Fruit fly (Drosophila melanogaster) whole organism, embryonic: ENCODE data around the gene CG17819.

Source experiments
- B-H1 ChIP-seq: fragments of 200-800 bp; sonication (Bioruptor generic); IDR thresholded peaks from 3 replicates; pipeline ENCODE4 v1.3.6; 2022; ENCODE audit warnings: missing biosample characterization, missing genetic modification characterization
- Blimp-1 ChIP-seq: fragments of 200-800 bp; sonication (Bioruptor generic); optimal IDR thresholded peaks from 3 replicates; lab custom pipeline; 2018; ENCODE audit warnings: missing biosample characterization, missing genetic modification characterization, mild to moderate bottlenecking, moderate library complexity, missing genetic modification reagents
- CG10654 ChIP-seq: fragments of 200-800 bp; sonication (Bioruptor generic); optimal IDR thresholded peaks from 2 replicates; lab custom pipeline; 2016; ENCODE audit warnings: missing biosample characterization, missing genetic modification characterization
- CG10979 ChIP-seq: fragments of 200-800 bp; sonication (Bioruptor generic); optimal IDR thresholded peaks from 2 replicates; lab custom pipeline; 2018; ENCODE audit warnings: missing biosample characterization, mild to moderate bottlenecking, missing genetic modification characterization, moderate library complexity
- CG12236 ChIP-seq: fragments of 200-800 bp; sonication (Bioruptor generic); optimal IDR thresholded peaks from 2 replicates; lab custom pipeline; 2016; ENCODE audit warnings: missing biosample characterization, missing genetic modification characterization
- CG13624 ChIP-seq: fragments of 200-800 bp; sonication (Bioruptor generic); optimal IDR thresholded peaks from 2 replicates; lab custom pipeline; 2016; ENCODE audit warnings: missing biosample characterization, missing genetic modification characterization
- CG14050 ChIP-seq: fragments of 200-800 bp; sonication (Bioruptor generic); IDR thresholded peaks from 3 replicates; pipeline ENCODE4 v1.3.6; 2022; ENCODE audit warnings: missing biosample characterization, missing genetic modification characterization
- CG1529 ChIP-seq: fragments of 200-800 bp; sonication (Bioruptor generic); optimal IDR thresholded peaks from 3 replicates; lab custom pipeline; 2018; ENCODE audit warnings: missing biosample characterization, missing genetic modification characterization
- CG15696 ChIP-seq: fragments of 200-800 bp; sonication (Bioruptor generic); optimal IDR thresholded peaks from 2 replicates; lab custom pipeline; 2019; ENCODE audit warnings: missing biosample characterization, mild to moderate bottlenecking, missing genetic modification characterization, moderate library complexity
- CG17912 ChIP-seq: fragments of 200-800 bp; sonication (Bioruptor generic); optimal IDR thresholded peaks from 2 replicates; lab custom pipeline; 2018; ENCODE audit warnings: missing biosample characterization, mild to moderate bottlenecking, missing genetic modification characterization
- CG1792 ChIP-seq: fragments of 200-800 bp; sonication (Bioruptor generic); optimal IDR thresholded peaks from 2 replicates; lab custom pipeline; 2016; ENCODE audit warnings: missing biosample characterization, missing genetic modification characterization
- CG32767 ChIP-seq: fragments of 200-800 bp; sonication (Bioruptor generic); IDR thresholded peaks from 2 replicates; pipeline ENCODE4 v1.3.6; 2022; ENCODE audit warnings: missing biosample characterization, missing genetic modification characterization
- CG42726 ChIP-seq: fragments of 200-800 bp; sonication (Bioruptor generic); IDR thresholded peaks from 2 replicates; pipeline ENCODE4 v1.3.6; 2022; ENCODE audit warnings: missing biosample characterization, missing genetic modification characterization; ENCODE audit not compliant: partially characterized antibody
- CG4282 ChIP-seq: fragments of 200-800 bp; sonication (Bioruptor generic); optimal IDR thresholded peaks from 2 replicates; lab custom pipeline; 2016; ENCODE audit warnings: missing biosample characterization, missing genetic modification characterization
- CG6813 ChIP-seq: fragments of 200-800 bp; sonication (Bioruptor generic); optimal IDR thresholded peaks from 2 replicates; lab custom pipeline; 2017; ENCODE audit warnings: missing biosample characterization, missing genetic modification characterization, mild to moderate bottlenecking, moderate library complexity, missing genetic modification reagents
- CG8924 ChIP-seq: fragments of 200-800 bp; optimal IDR thresholded peaks from 3 replicates; lab custom pipeline; 2019; ENCODE audit warnings: missing biosample characterization, mild to moderate bottlenecking, missing genetic modification characterization, moderate library complexity
- CG9437 ChIP-seq: fragments of 200-800 bp; sonication (Bioruptor generic); optimal IDR thresholded peaks from 2 replicates; lab custom pipeline; 2018; ENCODE audit warnings: missing biosample characterization, mild to moderate bottlenecking, missing genetic modification characterization
- CG9727 ChIP-seq: fragments of 200-800 bp; sonication (Bioruptor generic); optimal IDR thresholded peaks from 3 replicates; lab custom pipeline; 2017; ENCODE audit warnings: missing biosample characterization, mild to moderate bottlenecking, missing genetic modification characterization
- CHES-1-like ChIP-seq: fragments of 200-800 bp; sonication (Bioruptor generic); optimal IDR thresholded peaks from 2 replicates; lab custom pipeline; 2016; ENCODE audit warnings: missing biosample characterization, missing genetic modification characterization
- Camta ChIP-seq: fragments of 200-800 bp; sonication (Bioruptor generic); optimal IDR thresholded peaks from 2 replicates; lab custom pipeline; 2016; ENCODE audit warnings: missing biosample characterization, missing genetic modification characterization
- D19A ChIP-seq: fragments of 200-800 bp; optimal IDR thresholded peaks from 3 replicates; lab custom pipeline; 2019; ENCODE audit warnings: missing biosample characterization, mild to moderate bottlenecking, missing genetic modification characterization, moderate library complexity
- Dfd ChIP-seq, 2 experiments: fragments of >200 bp; optimal IDR thresholded peaks; 2 replicates each; lab custom pipeline; 2017; ENCODE audit warnings: missing biosample characterization in 2 of 2, missing genetic modification characterization in 2 of 2
- Fer3 ChIP-seq: fragments of 200-800 bp; sonication (Bioruptor generic); optimal IDR thresholded peaks from 2 replicates; lab custom pipeline; 2018; ENCODE audit warnings: missing biosample characterization, mild to moderate bottlenecking, missing genetic modification characterization, moderate library complexity
- GATAe ChIP-seq: fragments of 200-800 bp; sonication (Bioruptor generic); conservative IDR thresholded peaks from 2 replicates; pipeline ENCODE4 v1.3.6; 2022; ENCODE audit warnings: missing biosample characterization, missing genetic modification characterization
- MTF-1 ChIP-seq: fragments of 200-800 bp; sonication (Bioruptor generic); optimal IDR thresholded peaks from 2 replicates; lab custom pipeline; 2018; ENCODE audit warnings: missing biosample characterization, mild to moderate bottlenecking, missing genetic modification characterization, borderline replicate concordance
- Mrtf ChIP-seq: fragments of 200-800 bp; sonication (Bioruptor generic); IDR thresholded peaks from 3 replicates; pipeline ENCODE4 v1.3.6; 2022; ENCODE audit warnings: missing biosample characterization, missing genetic modification characterization
- Myb ChIP-seq: fragments of 200-800 bp; sonication (Bioruptor generic); optimal IDR thresholded peaks from 2 replicates; lab custom pipeline; 2016; ENCODE audit warnings: missing biosample characterization, missing genetic modification characterization
- Sox100B ChIP-seq: fragments of 200-800 bp; sonication (Bioruptor generic); optimal IDR thresholded peaks from 3 replicates; lab custom pipeline; 2018; ENCODE audit warnings: missing biosample characterization, mild to moderate bottlenecking, missing genetic modification characterization
- Sox102F ChIP-seq: fragments of 200-800 bp; sonication (Bioruptor generic); optimal IDR thresholded peaks from 2 replicates; lab custom pipeline; 2018; ENCODE audit warnings: missing biosample characterization, mild to moderate bottlenecking, missing genetic modification characterization, moderate library complexity
- Sry-δ ChIP-seq: fragments of 200-800 bp; sonication (Bioruptor generic); optimal IDR thresholded peaks from 2 replicates; lab custom pipeline; 2016; ENCODE audit warnings: missing biosample characterization, missing genetic modification characterization
- Tbp ChIP-seq: fragments of >200 bp; optimal IDR thresholded peaks from 2 replicates; lab custom pipeline; 2018; ENCODE audit warnings: missing biosample characterization, missing genetic modification characterization
- bowl ChIP-seq: fragments of 200-800 bp; sonication (Bioruptor generic); IDR thresholded peaks from 2 replicates; pipeline ENCODE4 v1.3.6; 2022; ENCODE audit warnings: missing biosample characterization, missing genetic modification characterization
- cas ChIP-seq: fragments of 200-800 bp; sonication (Bioruptor generic); IDR thresholded peaks from 2 replicates; pipeline ENCODE4 v1.3.6; 2022; ENCODE audit warnings: missing biosample characterization, missing genetic modification characterization
- cg ChIP-seq: fragments of 200-800 bp; sonication (Bioruptor generic); optimal IDR thresholded peaks from 3 replicates; lab custom pipeline; 2019; ENCODE audit warnings: missing biosample characterization, mild to moderate bottlenecking, missing genetic modification characterization, moderate library complexity
- chm ChIP-seq: fragments of 200-800 bp; sonication (Bioruptor generic); IDR thresholded peaks from 2 replicates; pipeline ENCODE4 v1.3.6; 2022; ENCODE audit warnings: missing biosample characterization, missing genetic modification characterization
- cwo ChIP-seq: fragments of 200-800 bp; sonication (Bioruptor generic); optimal IDR thresholded peaks from 3 replicates; lab custom pipeline; 2017; ENCODE audit warnings: missing biosample characterization, missing genetic modification characterization, mild to moderate bottlenecking, moderate library complexity, missing genetic modification reagents
- dati ChIP-seq: fragments of 200-800 bp; sonication (Bioruptor generic); IDR thresholded peaks from 2 replicates; pipeline ENCODE4 v1.3.6; 2022; ENCODE audit warnings: missing biosample characterization, missing genetic modification characterization
- fd102C ChIP-seq: fragments of 200-800 bp; sonication (Bioruptor generic); optimal IDR thresholded peaks from 2 replicates; lab custom pipeline; 2018; ENCODE audit warnings: missing biosample characterization, mild to moderate bottlenecking, missing genetic modification characterization, moderate library complexity
- gem ChIP-seq: fragments of 200-800 bp; sonication (Bioruptor generic); optimal IDR thresholded peaks from 2 replicates; lab custom pipeline; 2019; ENCODE audit warnings: missing biosample characterization, mild to moderate bottlenecking, missing genetic modification characterization, moderate library complexity
- grn ChIP-seq: fragments of 200-800 bp; sonication (Bioruptor generic); optimal IDR thresholded peaks from 3 replicates; lab custom pipeline; 2017; ENCODE audit warnings: missing biosample characterization, missing genetic modification characterization
- ham ChIP-seq: fragments of 200-800 bp; sonication (Bioruptor generic); IDR thresholded peaks from 2 replicates; pipeline ENCODE4 v1.3.6; 2022; ENCODE audit warnings: missing biosample characterization, missing genetic modification characterization
- her ChIP-seq: fragments of 200-800 bp; sonication (Bioruptor generic); optimal IDR thresholded peaks from 2 replicates; lab custom pipeline; 2016; ENCODE audit warnings: missing biosample characterization, missing genetic modification characterization
- nerfin-2 ChIP-seq: fragments of 200-800 bp; sonication (Bioruptor generic); IDR thresholded peaks from 2 replicates; pipeline ENCODE4 v1.3.6; 2022; ENCODE audit warnings: missing biosample characterization, missing genetic modification characterization; ENCODE audit not compliant: partially characterized antibody
- phol ChIP-seq: fragments of 200-800 bp; sonication (Bioruptor generic); optimal IDR thresholded peaks from 3 replicates; lab custom pipeline; 2018; ENCODE audit warnings: missing biosample characterization, mild to moderate bottlenecking, missing genetic modification characterization, moderate library complexity
- row ChIP-seq: fragments of 200-800 bp; sonication (Bioruptor generic); IDR thresholded peaks from 3 replicates; pipeline ENCODE4 v1.3.6; 2022; ENCODE audit warnings: missing biosample characterization, missing genetic modification characterization
- sens-2 ChIP-seq: fragments of 200-800 bp; sonication (Bioruptor generic); IDR thresholded peaks from 2 replicates; pipeline ENCODE4 v1.3.6; 2022; ENCODE audit warnings: missing biosample characterization, missing genetic modification characterization
- sima ChIP-seq: fragments of 200-800 bp; sonication (Bioruptor generic); optimal IDR thresholded peaks from 2 replicates; lab custom pipeline; 2016; ENCODE audit warnings: missing biosample characterization, missing genetic modification characterization
- unc-4 ChIP-seq: fragments of 200-800 bp; sonication (Bioruptor generic); IDR thresholded peaks from 2 replicates; pipeline ENCODE4 v1.3.6; 2022; ENCODE audit warnings: missing biosample characterization, missing genetic modification characterization; ENCODE audit not compliant: partially characterized antibody
- unpg ChIP-seq: fragments of 200-800 bp; sonication (Bioruptor generic); optimal IDR thresholded peaks from 3 replicates; lab custom pipeline; 2018; ENCODE audit warnings: missing biosample characterization, mild to moderate bottlenecking, missing genetic modification characterization, moderate library complexity

The CG17819 gene

DNA sequence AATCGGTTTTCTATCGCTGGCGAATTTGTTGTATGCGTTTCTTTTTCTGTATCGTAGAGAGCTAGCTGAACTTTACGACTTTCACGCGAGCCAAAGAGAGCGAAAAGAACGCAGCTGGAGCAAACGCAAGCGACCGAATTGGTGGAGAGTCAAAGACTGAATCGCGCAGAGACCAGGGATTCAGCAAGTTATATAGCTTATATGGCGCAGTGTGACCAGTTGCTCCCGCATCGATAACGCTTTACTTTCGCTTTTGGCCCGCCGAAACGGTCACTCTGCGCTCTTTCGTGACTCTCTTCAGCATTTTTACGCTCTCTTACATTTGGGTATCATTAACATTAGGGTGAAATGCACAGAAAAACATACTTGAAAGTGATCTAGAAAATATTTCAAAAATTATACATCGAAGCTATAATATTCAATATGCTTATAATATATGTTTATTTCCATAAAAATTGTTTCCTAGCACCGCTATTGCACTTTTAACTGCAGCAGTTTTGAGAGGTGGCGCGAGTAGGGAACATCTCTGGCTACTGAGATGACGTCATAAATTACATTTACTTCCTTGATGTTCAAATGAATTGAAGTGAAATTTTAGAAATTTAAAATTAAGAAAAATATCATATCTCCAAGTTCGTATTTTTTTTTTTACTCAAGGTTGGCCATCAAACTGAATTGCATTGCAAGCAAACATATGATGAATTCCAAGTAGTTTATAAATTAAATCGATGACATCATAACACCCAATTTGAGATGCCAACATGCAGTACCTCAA is 29.1 kb downstream of the CG17819 start, which contains the start of gene glec (continued):
- TF ChIP-seq CG10654 (GFP tag; lab: Kevin White, UChicago) (no peak), cwo (GFP tag; lab: Kevin White, UChicago) (no peak), CG42726 (GFP tag; lab: Robert Waterston, UW) (peak; percentile 91), CG4282 (peak; percentile 26), CG9437 (GFP tag; lab: Kevin White, UChicago) (peak; percentile 25), phol (tag; lab: Kevin White, UChicago) (peak; percentile 26), unpg (GFP tag; lab: Kevin White, UChicago) (no peak), CG17912 (GFP tag; lab: Kevin White, UChicago) (peak; percentile 45), Myb (GFP tag; lab: Kevin White, UChicago) (peak; percentile 9), Dfd (GFP tag; optimal IDR thresholded peaks at IDR 0.05; lab: Kevin White, UChicago) (no peak), CG12236 (GFP tag; lab: Kevin White, UChicago) (peak; percentile 11), CG6813 (GFP tag; lab: Kevin White, UChicago) (no peak), D19A (tag; lab: Kevin White, UChicago) (peak; percentile 23), cas (GFP tag; lab: Robert Waterston, UW) (no peak; the same call in 1 of the 2 replicates), ham (no peak), B-H1 (GFP tag; lab: Robert Waterston, UW) (no peak; the same call in 2 of the 3 replicates), dati (GFP tag; lab: Robert Waterston, UW) (no peak), grn (GFP tag; lab: Kevin White, UChicago) (peak; percentile 7), Tbp (GFP tag; lab: Kevin White, UChicago) (peak; percentile 88), CG13624 (peak; percentile 53), sima (GFP tag; lab: Kevin White, UChicago) (no peak), unc-4 (GFP tag; lab: Robert Waterston, UW) (peak; percentile 46), CHES-1-like (GFP tag; lab: Kevin White, UChicago) (peak; percentile 1), Mrtf (GFP tag; lab: Robert Waterston, UW) (no peak), CG1792 (GFP tag; lab: Kevin White, UChicago) (peak; percentile 7), CG9727 (GFP tag; lab: Kevin White, UChicago) (peak; percentile 1), Sry-δ (peak; percentile 3), Camta (GFP tag; lab: Kevin White, UChicago) (no peak), nerfin-2 (GFP tag; lab: Robert Waterston, UW) (peak; percentile 33; the same call in 1 of the 2 replicates), Blimp-1 (peak; percentile 99), Sox100B (peak; percentile 2), CG14050 (GFP tag; lab: Robert Waterston, UW) (no peak; the same call in 2 of the 3 replicates), her (GFP tag; lab: Kevin White, UChicago) (peak; percentile 61), MTF-1 (peak; percentile 67), CG1529 (GFP tag; lab: Kevin White, UChicago) (no peak), CG8924 (peak; percentile 52), Sox102F (peak; percentile 36), Fer3 (tag; lab: Kevin White, UChicago) (peak; percentile 6), row (peak; percentile 82), CG32767 (no peak), GATAe (GFP tag; lab: Robert Waterston, UW) (no peak), fd102C (GFP tag; lab: Kevin White, UChicago) (no peak), gem (tag; lab: Kevin White, UChicago) (peak; percentile 66), CG15696 (tag; lab: Kevin White, UChicago) (no peak), CG10979 (tag; lab: Kevin White, UChicago) (no peak), sens-2 (GFP tag; lab: Robert Waterston, UW) (no peak), chm (peak; percentile 96), cg (GFP tag; lab: Kevin White, UChicago) (peak; percentile 28), bowl (GFP tag; lab: Robert Waterston, UW) (peak; percentile 52; the same call in 1 of the 2 replicates)
